Fruit fly (Drosophila melanogaster): ENCODE measurements around the gene CG34404.

The CG34404 gene

dm6 chr3R:15340052-15340732, 27.3 kb downstream of the CG34404 start, which contains the start of gene SerRS-m (continued):
- TF ChIP-seq schlank (tag; optimal IDR thresholded peaks at IDR 0.05) (no peak), slou (GFP tag; optimal IDR thresholded peaks at IDR 0.05) (no peak), CG10366 (GFP tag; IDR thresholded peaks at IDR 0.05) (no peak), CG13424 (tag; optimal IDR thresholded peaks at IDR 0.05) (peak; percentile 15), CoRest (tag; optimal IDR thresholded peaks at IDR 0.05) (peak; percentile 18), Med (GFP tag) (peak; percentile 75), CG9609 (GFP tag; optimal IDR thresholded peaks at IDR 0.05) (no peak), MTF-1 (GFP tag; optimal IDR thresholded peaks at IDR 0.05; ENCODE audit: borderline replicate concordance) (no peak), al (GFP tag; IDR thresholded peaks at IDR 0.05) (no peak), Blimp-1 (GFP tag; optimal IDR thresholded peaks at IDR 0.05) (no peak), eve (GFP tag; optimal IDR thresholded peaks at IDR 0.05) (no peak), hkb (optimal IDR thresholded peaks at IDR 0.05) (no peak), hkb (GFP tag; IDR thresholded peaks at IDR 0.05) (no peak), fd3F (GFP tag; optimal IDR thresholded peaks at IDR 0.05) (no peak), ac (GFP tag; optimal IDR thresholded peaks at IDR 0.05) (no peak), bsh (GFP tag; optimal IDR thresholded peaks at IDR 0.05) (peak in 1 of 2 experiments; percentile 62), CG8478 (optimal IDR thresholded peaks at IDR 0.05) (no peak), cg (GFP tag; optimal IDR thresholded peaks at IDR 0.05) (no peak), Dfd (GFP tag; optimal IDR thresholded peaks at IDR 0.05) (no peak), br (optimal IDR thresholded peaks at IDR 0.05) (no peak), Myb (GFP tag; optimal IDR thresholded peaks at IDR 0.05) (peak; percentile 68), wdn (GFP tag; IDR thresholded peaks at IDR 0.05) (no peak), inv (GFP tag; IDR thresholded peaks at IDR 0.05; ENCODE audit: partially characterized antibody) (no peak), bigmax (GFP tag; optimal IDR thresholded peaks at IDR 0.05) (no peak), CG2129 (GFP tag; IDR thresholded peaks at IDR 0.05; ENCODE audit: partially characterized antibody) (no peak), Chrac-16 (GFP tag; optimal IDR thresholded peaks at IDR 0.05) (no peak), Atf6 (GFP tag; IDR thresholded peaks at IDR 0.05) (no peak), ase (GFP tag; IDR thresholded peaks at IDR 0.05) (no peak), zfh2 (GFP tag; optimal IDR thresholded peaks at IDR 0.05) (no peak), Nf-YC (tag; optimal IDR thresholded peaks at IDR 0.05) (no peak), sna (GFP tag; IDR thresholded peaks at IDR 0.05; ENCODE audit: partially characterized antibody) (0 out of 2 replicates have a peak, but pooled peaks have one; percentile 25), CG32767 (GFP tag; IDR thresholded peaks at IDR 0.05) (no peak), slp2 (GFP tag; optimal IDR thresholded peaks at IDR 0.05) (no peak), dimm (GFP tag; IDR thresholded peaks at IDR 0.05) (no peak), NfI (GFP tag; optimal IDR thresholded peaks at IDR 0.05) (no peak), CG2199 (GFP tag; IDR thresholded peaks at IDR 0.05) (no peak), CG18262 (tag; optimal IDR thresholded peaks at IDR 0.05) (peak; percentile 14), run (tag; optimal IDR thresholded peaks at IDR 0.05) (no peak), Dll (GFP tag; IDR thresholded peaks at IDR 0.05; ENCODE audit: partially characterized antibody) (no peak), CG33557 (GFP tag; optimal IDR thresholded peaks at IDR 0.05) (no peak), sens (GFP tag) (peak; percentile 83), D19B (GFP tag; optimal IDR thresholded peaks at IDR 0.05) (no peak), Bdp1 (GFP tag; optimal IDR thresholded peaks at IDR 0.05) (no peak), Elba2 (GFP tag; optimal IDR thresholded peaks at IDR 0.05) (no peak), toy (GFP tag; IDR thresholded peaks at IDR 0.05) (no peak), Ets97D (GFP tag; optimal IDR thresholded peaks at IDR 0.05) (no peak), MBD-R2 (GFP tag; IDR thresholded peaks at IDR 0.05) (no peak), pb (GFP tag; optimal IDR thresholded peaks at IDR 0.05) (no peak), pnt (GFP tag; optimal IDR thresholded peaks at IDR 0.05) (no peak), trem (tag; optimal IDR thresholded peaks at IDR 0.05) (no peak), CG34422 (GFP tag; IDR thresholded peaks at IDR 0.05) (no peak)
